Worm (Caenorhabditis elegans) whole organism, mixed stage, embryonic: ENCODE data around the gene spp-6.
A peak's percentile ranks its signal among the peaks of the same experiment; 100 is the strongest.

Source experiments
- M03D4.4 ChIP-seq: sonication (generic microtip); optimal IDR thresholded peaks from 2 replicates; lab custom pipeline; 2017; ENCODE audit warnings: mild to moderate bottlenecking, missing genetic modification characterization, missing compliant biosample characterization
- bed-3 ChIP-seq: fragments of 200-800 bp; sonication (Bioruptor generic); optimal IDR thresholded peaks from 3 replicates; lab custom pipeline; 2018; ENCODE audit warnings: mild to moderate bottlenecking, missing genetic modification characterization, moderate library complexity, missing compliant biosample characterization
- blmp-1 ChIP-seq: fragments of 150-350 bp; optimal IDR thresholded peaks from 2 replicates; lab custom pipeline; 2014; ENCODE audit warnings: missing biosample characterization, missing genetic modification characterization
- ceh-43 ChIP-seq: fragments of 200-800 bp; sonication (Bioruptor generic); optimal IDR thresholded peaks from 2 replicates; lab custom pipeline; 2018; ENCODE audit warnings: mild to moderate bottlenecking, missing genetic modification characterization, moderate library complexity, missing compliant biosample characterization
- ceh-83 ChIP-seq: fragments of 200-800 bp; sonication (Bioruptor generic); optimal IDR thresholded peaks from 2 replicates; lab custom pipeline; 2018; ENCODE audit warnings: mild to moderate bottlenecking, missing genetic modification characterization, missing compliant biosample characterization
- ces-1 ChIP-seq: fragments of 150-350 bp; optimal IDR thresholded peaks from 2 replicates; lab custom pipeline; 2014; ENCODE audit warnings: missing biosample characterization, missing genetic modification reagents, missing genetic modification characterization
- cnd-1 ChIP-seq: fragments of 200-800 bp; sonication (Bioruptor generic); optimal IDR thresholded peaks from 2 replicates; lab custom pipeline; 2018; ENCODE audit warnings: mild to moderate bottlenecking, missing genetic modification characterization, missing compliant biosample characterization
- drap-1 ChIP-seq: fragments of 200-800 bp; sonication (Bioruptor generic); optimal IDR thresholded peaks from 3 replicates; lab custom pipeline; 2018; ENCODE audit warnings: mild to moderate bottlenecking, missing genetic modification characterization, missing compliant biosample characterization
- elt-3 ChIP-seq: fragments of 150-350 bp; optimal IDR thresholded peaks from 2 replicates; lab custom pipeline; 2014; ENCODE audit warnings: missing biosample characterization, missing genetic modification characterization
- flh-1 ChIP-seq: fragments of 200-800 bp; sonication (Bioruptor generic); optimal IDR thresholded peaks from 2 replicates; lab custom pipeline; 2018; ENCODE audit warnings: mild to moderate bottlenecking, missing genetic modification characterization, moderate library complexity, missing compliant biosample characterization
- ham-2 ChIP-seq: fragments of 200-800 bp; sonication (Bioruptor generic); optimal IDR thresholded peaks from 2 replicates; lab custom pipeline; 2018; ENCODE audit warnings: mild to moderate bottlenecking, missing genetic modification characterization, missing compliant biosample characterization
- hlh-1 ChIP-seq: fragments of 150-350 bp; optimal IDR thresholded peaks from 2 replicates; lab custom pipeline; 2014; ENCODE audit warnings: missing biosample characterization, missing genetic modification reagents, missing genetic modification characterization
- lin-13 ChIP-seq: fragments of 150-350 bp; optimal IDR thresholded peaks from 2 replicates; lab custom pipeline; 2014; ENCODE audit warnings: missing biosample characterization, missing genetic modification characterization
- lin-32 ChIP-seq: fragments of 200-800 bp; sonication (Bioruptor generic); optimal IDR thresholded peaks from 2 replicates; lab custom pipeline; 2018; ENCODE audit warnings: mild to moderate bottlenecking, missing genetic modification characterization, missing compliant biosample characterization
- lsy-2 ChIP-seq: fragments of 150-350 bp; optimal IDR thresholded peaks from 2 replicates; lab custom pipeline; 2014; ENCODE audit warnings: missing biosample characterization, missing genetic modification characterization
- mab-5 ChIP-seq: fragments of 150-350 bp; optimal IDR thresholded peaks from 2 replicates; lab custom pipeline; 2014; ENCODE audit warnings: missing biosample characterization, missing genetic modification characterization
- mep-1 ChIP-seq: fragments of 150-350 bp; optimal IDR thresholded peaks from 2 replicates; lab custom pipeline; 2017; ENCODE audit warnings: missing biosample characterization, missing genetic modification reagents, missing genetic modification characterization, inconsistent platforms
- mls-2 ChIP-seq: sonication (generic microtip); optimal IDR thresholded peaks from 2 replicates; lab custom pipeline; 2016; ENCODE audit warnings: mild to moderate bottlenecking, missing genetic modification characterization, moderate library complexity, missing compliant biosample characterization
- nhr-12 ChIP-seq: fragments of 150-350 bp; optimal IDR thresholded peaks from 2 replicates; lab custom pipeline; 2014; ENCODE audit warnings: missing biosample characterization, missing genetic modification characterization
- nhr-2 ChIP-seq: fragments of 150-350 bp; optimal IDR thresholded peaks from 2 replicates; lab custom pipeline; 2014; ENCODE audit warnings: missing biosample characterization, missing genetic modification characterization
- nhr-237 ChIP-seq: fragments of 150-350 bp; optimal IDR thresholded peaks from 2 replicates; lab custom pipeline; 2014; ENCODE audit warnings: missing biosample characterization, missing genetic modification characterization
- nhr-28 ChIP-seq: fragments of 150-350 bp; optimal IDR thresholded peaks from 2 replicates; lab custom pipeline; 2014; ENCODE audit warnings: missing biosample characterization, missing genetic modification characterization
- nhr-76 ChIP-seq: sonication (generic microtip); optimal IDR thresholded peaks from 2 replicates; lab custom pipeline; 2017; ENCODE audit warnings: missing biosample characterization, missing genetic modification characterization
- pha-4 ChIP-seq: fragments of 150-350 bp; optimal IDR thresholded peaks from 2 replicates; lab custom pipeline; 2018; ENCODE audit warnings: missing biosample characterization, missing genetic modification reagents, missing genetic modification characterization
- sem-2 ChIP-seq: fragments of 200-800 bp; sonication (Bioruptor generic); optimal IDR thresholded peaks from 2 replicates; lab custom pipeline; 2018; ENCODE audit warnings: mild to moderate bottlenecking, missing genetic modification characterization, missing compliant biosample characterization
- snpc-4 ChIP-seq: fragments of 150-350 bp; optimal IDR thresholded peaks from 2 replicates; lab custom pipeline; 2014; ENCODE audit warnings: missing biosample characterization, missing genetic modification characterization
- sptf-1 ChIP-seq: sonication (generic microtip); optimal IDR thresholded peaks from 2 replicates; lab custom pipeline; 2017; ENCODE audit warnings: mild to moderate bottlenecking, missing genetic modification characterization, moderate library complexity, missing compliant biosample characterization
- unc-120 ChIP-seq: sonication (generic microtip); optimal IDR thresholded peaks from 2 replicates; lab custom pipeline; 2017; ENCODE audit warnings: missing genetic modification characterization, missing compliant biosample characterization; ENCODE audit not compliant: poor library complexity, severe bottlenecking
- unc-39 ChIP-seq: fragments of 150-350 bp; optimal IDR thresholded peaks from 2 replicates; lab custom pipeline; 2014; ENCODE audit warnings: missing biosample characterization, missing genetic modification characterization
- unc-62 ChIP-seq: fragments of 150-350 bp; optimal IDR thresholded peaks from 2 replicates; lab custom pipeline; 2014; ENCODE audit warnings: missing biosample characterization, missing genetic modification reagents, missing genetic modification characterization
- zip-8 ChIP-seq: fragments of 150-350 bp; optimal IDR thresholded peaks from 2 replicates; lab custom pipeline; 2014; ENCODE audit warnings: missing biosample characterization, missing genetic modification characterization
- ztf-11 ChIP-seq: fragments of 150-350 bp; optimal IDR thresholded peaks from 2 replicates; lab custom pipeline; 2014; ENCODE audit warnings: missing biosample characterization, missing genetic modification characterization

spp-6 gene

DNA sequence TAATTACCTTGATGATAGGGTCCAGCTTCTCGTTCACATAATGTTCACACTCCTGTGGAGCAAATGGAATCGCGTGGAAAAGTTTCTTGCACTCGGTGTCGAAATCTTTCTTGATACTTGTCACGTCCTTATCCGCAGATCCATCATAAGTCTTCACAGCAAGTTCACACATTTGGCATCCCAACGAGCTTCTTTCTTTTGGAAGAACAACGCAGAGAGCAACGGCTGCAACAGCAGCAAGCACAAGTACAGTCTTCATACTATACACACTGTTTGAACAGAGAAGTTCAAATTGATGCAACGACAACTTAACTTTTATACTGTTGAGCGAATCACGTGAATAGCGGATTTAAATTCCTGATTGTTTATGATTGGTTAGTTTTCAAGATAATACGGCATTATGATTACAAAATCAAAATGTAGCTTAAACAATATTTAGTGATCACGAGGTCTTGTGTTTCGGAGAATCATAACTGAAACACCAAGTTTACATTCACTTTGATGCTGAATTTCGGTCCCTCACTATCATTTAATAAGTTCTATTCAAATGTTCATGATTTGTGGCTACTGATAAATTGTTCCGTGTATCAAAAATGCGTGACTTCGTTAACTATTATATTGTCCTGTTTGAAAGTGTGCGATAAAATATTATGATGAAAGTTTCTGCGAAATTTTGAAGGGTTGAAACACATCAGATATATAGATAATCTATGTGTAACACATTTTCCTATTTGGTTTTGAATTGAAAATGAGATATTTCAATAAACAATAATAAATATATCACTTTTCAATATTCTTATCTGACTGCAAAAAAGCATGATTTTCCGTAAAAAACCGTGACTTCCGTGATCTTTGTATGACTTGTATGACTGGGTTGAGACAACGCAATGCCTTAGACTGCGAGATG lies at the start of gene spp-6, which contains the start of gene spp-2:
TSS of gene spp-6 (plus strand) at position 857 of the 907 bp plus-strand sequence.
TSS of gene spp-2 (minus strand) at position 334 of the 907 bp plus-strand sequence.
- TF ChIP-seq sptf-1 (tag; lab: Kevin White, UChicago) = no peak
- TF ChIP-seq nhr-2 (tag; lab: Kevin White, UChicago) = no peak
- TF ChIP-seq unc-39 (tag; lab: Kevin White, UChicago) = no peak
- TF ChIP-seq ceh-83 (GFP tag; lab: Kevin White, UChicago) = no peak
- TF ChIP-seq zip-8 (tag; lab: Kevin White, UChicago) = no peak
- TF ChIP-seq M03D4.4 = no peak
- TF ChIP-seq nhr-76 = no peak

DNA sequence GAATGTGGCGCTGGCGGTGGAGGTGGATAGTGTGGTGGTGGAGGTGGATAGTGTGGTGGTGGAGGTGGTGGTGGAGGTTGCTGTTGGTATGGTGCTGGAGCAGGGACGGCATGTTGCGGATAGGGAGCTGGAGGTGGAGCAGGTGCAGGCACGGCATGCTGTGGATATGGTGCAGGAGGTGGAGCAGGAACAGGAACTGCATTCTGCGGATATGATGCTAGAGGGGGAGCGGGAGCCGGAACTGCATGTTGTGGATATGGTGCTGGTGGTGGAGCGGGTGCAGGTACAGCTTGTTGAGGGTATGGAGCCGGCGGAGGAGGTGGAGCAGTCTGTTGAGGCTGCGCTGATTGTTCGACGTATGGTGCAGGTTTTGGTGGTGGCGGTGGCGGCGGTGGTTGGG lies 48.2 kb upstream of the spp-6 start:
- no peak for TF ChIP-seq lin-13 (tag; lab: Kevin White, UChicago)
- TF ChIP-seq lin-32 (GFP tag; lab: Kevin White, UChicago) = no peak
- no peak for TF ChIP-seq elt-3 (tag; lab: Kevin White, UChicago)
- no peak for TF ChIP-seq hlh-1 (tag; lab: Kevin White, UChicago)
- TF ChIP-seq mep-1 = no peak
- peak; percentile 20 for TF ChIP-seq drap-1 (GFP tag; lab: Kevin White, UChicago)
- TF ChIP-seq M03D4.4 = no peak
- TF ChIP-seq ztf-11 (tag; lab: Kevin White, UChicago) = no peak
- no peak for TF ChIP-seq nhr-12
- TF ChIP-seq pha-4 = no peak
- TF ChIP-seq nhr-28 (tag; lab: Kevin White, UChicago) = no peak
- no peak for TF ChIP-seq ceh-83 (GFP tag; lab: Kevin White, UChicago)
- peak; percentile 11 for TF ChIP-seq mls-2 (tag; lab: Kevin White, UChicago)
- no peak for TF ChIP-seq lsy-2 (tag; lab: Kevin White, UChicago)
- no peak for TF ChIP-seq sptf-1 (tag; lab: Kevin White, UChicago)

DNA sequence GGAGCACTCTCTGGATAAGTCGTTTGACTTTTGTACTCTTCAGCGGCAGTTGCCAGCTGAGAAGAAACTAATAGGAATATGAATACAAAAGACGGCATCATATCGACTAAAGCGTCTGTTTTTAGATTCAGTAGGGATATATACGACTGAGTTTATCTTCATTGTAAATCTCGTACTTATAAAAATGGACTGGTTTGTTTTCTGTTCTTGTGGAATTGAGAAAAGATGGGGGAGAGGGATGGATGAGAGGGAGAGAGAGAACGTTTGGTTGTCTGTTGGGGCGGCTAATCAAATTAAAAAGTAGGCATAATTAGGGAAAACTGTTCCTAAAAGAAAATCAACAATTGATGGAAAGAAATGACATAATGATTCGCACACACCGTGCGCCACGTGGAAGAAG lies 47.8 kb upstream of the spp-6 start, which contains the start of gene grd-7:
TSS of gene grd-7 (minus strand) at position 101 of the 400 bp plus-strand sequence.
- TF ChIP-seq nhr-2 (tag; lab: Kevin White, UChicago) (no peak), ces-1 (GFP tag; lab: Kevin White, UChicago) (no peak), bed-3 (GFP tag; lab: Kevin White, UChicago) (no peak), nhr-12 (no peak), lsy-2 (tag; lab: Kevin White, UChicago) (no peak), mab-5 (tag; lab: Kevin White, UChicago) (no peak), unc-39 (tag; lab: Kevin White, UChicago) (no peak), hlh-1 (tag; lab: Kevin White, UChicago) (no peak), M03D4.4 (no peak), ceh-43 (GFP tag; lab: Kevin White, UChicago) (no peak)

DNA sequence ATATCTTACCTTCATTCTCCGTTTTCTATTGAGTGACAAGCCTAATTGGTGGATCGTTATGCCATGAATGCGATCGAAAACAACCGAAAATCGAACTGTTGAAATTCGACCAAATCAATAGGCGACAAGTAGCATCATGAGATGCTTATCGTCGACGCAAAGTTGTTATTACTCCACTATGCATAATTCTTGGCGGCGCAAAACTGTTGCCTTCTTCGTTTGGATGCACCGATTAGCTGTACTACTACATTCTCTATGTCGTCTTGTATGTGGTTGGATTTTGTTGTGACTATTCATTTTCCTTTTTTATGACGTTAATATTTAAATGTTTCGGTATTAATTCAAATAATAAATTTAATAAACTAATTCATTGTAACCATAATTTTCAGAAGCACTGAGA lies 45.2 kb upstream of the spp-6 start, which contains the start of gene F46H5.11:
TSS of gene F46H5.11 (minus strand) at position 101 of the 400 bp plus-strand sequence.
- TF ChIP-seq flh-1 (GFP tag; lab: Kevin White, UChicago) = no peak
- TF ChIP-seq lin-32 (GFP tag; lab: Kevin White, UChicago) = no peak
- TF ChIP-seq nhr-2 (tag; lab: Kevin White, UChicago) = no peak
- no peak for TF ChIP-seq nhr-76
- TF ChIP-seq snpc-4 (tag; lab: Kevin White, UChicago) = no peak
- no peak for TF ChIP-seq pha-4
- no peak for TF ChIP-seq nhr-28 (tag; lab: Kevin White, UChicago)
- no peak for TF ChIP-seq ceh-83 (GFP tag; lab: Kevin White, UChicago)
- TF ChIP-seq sem-2 (GFP tag; lab: Kevin White, UChicago) = no peak
- no peak for TF ChIP-seq mls-2 (tag; lab: Kevin White, UChicago)
- no peak for TF ChIP-seq sptf-1 (tag; lab: Kevin White, UChicago)
- TF ChIP-seq blmp-1 (tag; lab: Kevin White, UChicago) = no peak
- no peak for TF ChIP-seq M03D4.4
- TF ChIP-seq ham-2 (GFP tag; lab: Kevin White, UChicago) = no peak
- no peak for TF ChIP-seq nhr-237

DNA sequence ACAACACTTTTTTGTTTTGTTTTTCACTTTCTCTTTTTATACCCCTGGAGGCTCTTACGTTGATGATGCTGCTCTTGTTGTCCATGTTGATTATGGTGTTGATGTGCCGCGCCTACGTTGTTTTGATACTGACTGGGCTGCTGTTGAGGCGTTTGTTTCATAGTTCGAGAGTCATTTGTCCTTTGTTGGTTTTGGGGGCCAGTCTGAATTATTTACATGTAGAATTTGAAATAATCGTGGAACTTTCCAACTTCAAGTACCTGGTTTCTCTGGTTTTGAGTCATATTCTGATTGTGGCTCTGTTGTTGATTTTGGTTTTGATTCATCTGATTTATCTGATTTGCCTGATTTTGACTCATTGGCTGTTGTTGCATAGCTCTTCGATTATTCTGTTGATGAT lies 39.0 kb upstream of the spp-6 start:
- no peak for TF ChIP-seq unc-120
- no peak for TF ChIP-seq ztf-11 (tag; lab: Kevin White, UChicago)
- TF ChIP-seq lsy-2 (tag; lab: Kevin White, UChicago) = no peak
- TF ChIP-seq cnd-1 (tag; lab: Kevin White, UChicago) = no peak
- no peak for TF ChIP-seq sptf-1 (tag; lab: Kevin White, UChicago)
- TF ChIP-seq hlh-1 (tag; lab: Kevin White, UChicago) = no peak
- TF ChIP-seq nhr-12 = no peak
- no peak for TF ChIP-seq nhr-237
- no peak for TF ChIP-seq ham-2 (GFP tag; lab: Kevin White, UChicago)
- no peak for TF ChIP-seq unc-62 (GFP tag; lab: Kevin White, UChicago)
- no peak for TF ChIP-seq ceh-43 (GFP tag; lab: Kevin White, UChicago)
- TF ChIP-seq lin-32 (GFP tag; lab: Kevin White, UChicago) = no peak
- no peak for TF ChIP-seq nhr-2 (tag; lab: Kevin White, UChicago)
